Fruit fly (Drosophila melanogaster): ENCODE measurements around the gene CG33203.

The CG33203 gene

dm6 chr3R:28911758-28912157 is 24.2 kb upstream of the CG33203 start (continued):
- peak; percentile 59 for TF ChIP-seq net (GFP tag; optimal IDR thresholded peaks at IDR 0.05)
- TF ChIP-seq CG10631 (GFP tag; optimal IDR thresholded peaks at IDR 0.05) = peak; percentile 60
- peak; percentile 53 for TF ChIP-seq Ets96B (tag; optimal IDR thresholded peaks at IDR 0.05)
- no peak for TF ChIP-seq ss (GFP tag; optimal IDR thresholded peaks at IDR 0.05)
- TF ChIP-seq Eip93F (GFP tag; optimal IDR thresholded peaks at IDR 0.05) = no peak
- TF ChIP-seq Sox14 (GFP tag; optimal IDR thresholded peaks at IDR 0.05) = peak; percentile 55
- TF ChIP-seq fd85E (GFP tag; optimal IDR thresholded peaks at IDR 0.05) = no peak
- no peak for TF ChIP-seq CG6808 (GFP tag; optimal IDR thresholded peaks at IDR 0.05)
- peak; percentile 14 for TF ChIP-seq CG10669 (GFP tag; optimal IDR thresholded peaks at IDR 0.05)
- peak; percentile 24 for TF ChIP-seq CG31627 (GFP tag; optimal IDR thresholded peaks at IDR 0.05)
- TF ChIP-seq Eip78C (GFP tag) = peak; percentile 83
- TF ChIP-seq CG8319 (GFP tag; optimal IDR thresholded peaks at IDR 0.05) = no peak
- no peak for TF ChIP-seq dsx (GFP tag; optimal IDR thresholded peaks at IDR 0.05; ENCODE audit: poor library complexity, severe bottlenecking)
- TF ChIP-seq achi (GFP tag; optimal IDR thresholded peaks at IDR 0.05) = peak; percentile 62
- TF ChIP-seq acj6 (GFP tag; optimal IDR thresholded peaks at IDR 0.05) = peak; percentile 45
- peak; percentile 85 for TF ChIP-seq eg (GFP tag; IDR thresholded peaks at IDR 0.05)
- TF ChIP-seq CG3032 (tag; optimal IDR thresholded peaks at IDR 0.05) = peak; percentile 12
- TF ChIP-seq Hr39 (GFP tag; optimal IDR thresholded peaks at IDR 0.05) = peak; percentile 32
- no peak for TF ChIP-seq spab (GFP tag; optimal IDR thresholded peaks at IDR 0.05)
- peak; percentile 81 for TF ChIP-seq CG6163 (GFP tag; IDR thresholded peaks at IDR 0.05)
- TF ChIP-seq CG32006 (GFP tag; optimal IDR thresholded peaks at IDR 0.05) = peak; percentile 70
- TF ChIP-seq fkh (GFP tag; optimal IDR thresholded peaks at IDR 0.05) = no peak
- TF ChIP-seq CG11902 (GFP tag; optimal IDR thresholded peaks at IDR 0.05) = peak; percentile 2
- TF ChIP-seq svp (GFP tag) = no peak
- no peak for TF ChIP-seq Blimp-1 (GFP tag; optimal IDR thresholded peaks at IDR 0.05)
- no peak for TF ChIP-seq esn (GFP tag; optimal IDR thresholded peaks at IDR 0.05)
- TF ChIP-seq Smox (GFP tag; optimal IDR thresholded peaks at IDR 0.05) = no peak
- peak; percentile 40 for TF ChIP-seq cyc (GFP tag; optimal IDR thresholded peaks at IDR 0.05)
- TF ChIP-seq salr (GFP tag; optimal IDR thresholded peaks at IDR 0.05) = peak in 1 of 2 experiments; percentile 57
- TF ChIP-seq Ets21C (GFP tag; optimal IDR thresholded peaks at IDR 0.05) = no peak
- no peak for TF ChIP-seq Sox102F (GFP tag; optimal IDR thresholded peaks at IDR 0.05)
- peak; percentile 12 for TF ChIP-seq CG16779 (tag; optimal IDR thresholded peaks at IDR 0.05)
- peak; percentile 60 for TF ChIP-seq CG6276 (GFP tag; optimal IDR thresholded peaks at IDR 0.05)
- peak; percentile 77 for TF ChIP-seq CG8119 (GFP tag; IDR thresholded peaks at IDR 0.05)
- TF ChIP-seq CG3919 (GFP tag; optimal IDR thresholded peaks at IDR 0.05) = peak; percentile 71
- TF ChIP-seq topi (GFP tag; optimal IDR thresholded peaks at IDR 0.05) = no peak
- no peak for TF ChIP-seq pdm3 (GFP tag; optimal IDR thresholded peaks at IDR 0.05)

- TF ChIP-seq vri (GFP tag; optimal IDR thresholded peaks at IDR 0.05) (no peak), CG15336 (GFP tag; IDR thresholded peaks at IDR 0.05) (peak; percentile 67), CG6276 (GFP tag; optimal IDR thresholded peaks at IDR 0.05) (peak; percentile 33), CG10631 (GFP tag; optimal IDR thresholded peaks at IDR 0.05) (peak; percentile 50), spab (GFP tag; optimal IDR thresholded peaks at IDR 0.05) (no peak), Blimp-1 (GFP tag; optimal IDR thresholded peaks at IDR 0.05) (no peak), lz (GFP tag; optimal IDR thresholded peaks at IDR 0.05) (peak; percentile 34), Ets96B (tag; optimal IDR thresholded peaks at IDR 0.05) (no peak), Hr38 (GFP tag; optimal IDR thresholded peaks at IDR 0.05) (no peak), CG1621 (tag; optimal IDR thresholded peaks at IDR 0.05) (no peak), Gug (GFP tag; IDR thresholded peaks at IDR 0.05) (peak; percentile 58; the same call in 1 of the 2 replicates), CG32006 (GFP tag; optimal IDR thresholded peaks at IDR 0.05) (peak; percentile 63), dsx (GFP tag; optimal IDR thresholded peaks at IDR 0.05; ENCODE audit: poor library complexity, severe bottlenecking) (no peak), CG7368 (GFP tag; optimal IDR thresholded peaks at IDR 0.05) (no peak), Smox (GFP tag; optimal IDR thresholded peaks at IDR 0.05) (no peak), ss (GFP tag; optimal IDR thresholded peaks at IDR 0.05) (no peak), OdsH (GFP tag; optimal IDR thresholded peaks at IDR 0.05) (peak; percentile 42), Lpt (GFP tag; optimal IDR thresholded peaks at IDR 0.05) (peak; percentile 41), CG6808 (GFP tag; optimal IDR thresholded peaks at IDR 0.05) (no peak), achi (GFP tag; optimal IDR thresholded peaks at IDR 0.05) (peak; percentile 13), CG6163 (GFP tag; IDR thresholded peaks at IDR 0.05) (peak; percentile 81), net (GFP tag; optimal IDR thresholded peaks at IDR 0.05) (peak; percentile 42), Eip78C (GFP tag) (peak; percentile 60), Hr4 (GFP tag; optimal IDR thresholded peaks at IDR 0.05) (peak; percentile 80), pdm3 (GFP tag; optimal IDR thresholded peaks at IDR 0.05) (peak; percentile 46), fd85E (GFP tag; optimal IDR thresholded peaks at IDR 0.05) (no peak), Hr39 (GFP tag; optimal IDR thresholded peaks at IDR 0.05) (peak; percentile 57), CG3919 (GFP tag; optimal IDR thresholded peaks at IDR 0.05) (peak; percentile 26), CG16779 (tag; optimal IDR thresholded peaks at IDR 0.05) (no peak), topi (GFP tag; optimal IDR thresholded peaks at IDR 0.05) (peak; percentile 29)
These were observed 17.4 kb upstream of the CG33203 start for dm6 chr3R:28904816-28905435.

All from whole organism, prepupa.